Worm (Caenorhabditis elegans) whole organism, L4 larva: ENCODE data around the gene F43C11.12.

Experiments used
- dmd-9 ChIP-seq: fragments of 200-800 bp; sonication (Bioruptor generic); IDR thresholded peaks from 2 replicates; pipeline ENCODE4 v1.3.6; 2022; ENCODE audit warnings: missing genetic modification reagents, missing genetic modification characterization, missing compliant biosample characterization
- dve-1 ChIP-seq: sonication (generic microtip); optimal IDR thresholded peaks from 2 replicates; lab custom pipeline; 2017; ENCODE audit warnings: antibody characterized with exemption, mild to moderate bottlenecking, missing genetic modification characterization, missing compliant biosample characterization; ENCODE audit not compliant: insufficient read depth
- lin-15B ChIP-seq: fragments of 150-350 bp; sonication (generic microtip); optimal IDR thresholded peaks from 3 replicates; lab custom pipeline; 2014; ENCODE audit warnings: missing biosample characterization, missing genetic modification characterization

ce11 chrII:2372090-2372489 is 5.6 kb upstream of the F43C11.12 start, which contains the start of gene F16G10.3:
- no peak for TF ChIP-seq dmd-9 (GFP tag; lab: Robert Waterston, UW)
- TF ChIP-seq lin-15B, result no peak
- no peak for TF ChIP-seq dve-1
